Fruit fly (Drosophila melanogaster) whole organism, embryonic: ENCODE measurements around the gene CG33796.

Experiments used
- Adf1 ChIP-seq: fragments of 200-800 bp; sonication (Bioruptor generic); IDR thresholded peaks from 2 replicates; pipeline ENCODE4 v1.3.6; 2022; ENCODE audit warnings: missing biosample characterization, missing genetic modification characterization
- B-H2 ChIP-seq: fragments of 200-800 bp; sonication (Bioruptor generic); optimal IDR thresholded peaks from 2 replicates; lab custom pipeline; 2018; ENCODE audit warnings: missing biosample characterization, mild to moderate bottlenecking, missing genetic modification characterization
- CG10209 ChIP-seq: fragments of 200-800 bp; sonication (Bioruptor generic); optimal IDR thresholded peaks from 3 replicates; lab custom pipeline; 2017; ENCODE audit warnings: missing biosample characterization, mild to moderate bottlenecking, missing genetic modification characterization, missing genetic modification reagents
- CG11723 ChIP-seq: fragments of 200-800 bp; sonication (Bioruptor generic); optimal IDR thresholded peaks from 2 replicates; lab custom pipeline; 2017; ENCODE audit warnings: missing biosample characterization, mild to moderate bottlenecking, missing genetic modification characterization
- CG12104 ChIP-seq: fragments of 200-800 bp; sonication (Bioruptor generic); optimal IDR thresholded peaks from 3 replicates; lab custom pipeline; 2016; ENCODE audit warnings: missing biosample characterization, missing genetic modification characterization
- CG12391 ChIP-seq: fragments of 200-800 bp; sonication (Bioruptor generic); optimal IDR thresholded peaks from 3 replicates; lab custom pipeline; 2018; ENCODE audit warnings: missing biosample characterization, mild to moderate bottlenecking, missing genetic modification characterization, moderate library complexity
- CG13287 ChIP-seq: fragments of 200-800 bp; sonication (Bioruptor generic); IDR thresholded peaks from 2 replicates; pipeline ENCODE4 v1.3.6; 2022; ENCODE audit warnings: missing biosample characterization, missing genetic modification characterization; ENCODE audit not compliant: partially characterized antibody
- CG15601 ChIP-seq: fragments of 200-800 bp; sonication (Bioruptor generic); optimal IDR thresholded peaks from 3 replicates; lab custom pipeline; 2019; ENCODE audit warnings: missing biosample characterization, mild to moderate bottlenecking, missing genetic modification characterization, moderate library complexity
- CG1602 ChIP-seq: fragments of 200-800 bp; sonication (Bioruptor generic); optimal IDR thresholded peaks from 3 replicates; lab custom pipeline; 2016; ENCODE audit warnings: missing biosample characterization, missing genetic modification characterization
- CG17359 ChIP-seq: fragments of 200-800 bp; sonication (Bioruptor generic); optimal IDR thresholded peaks from 3 replicates; lab custom pipeline; 2018; ENCODE audit warnings: missing biosample characterization, mild to moderate bottlenecking, missing genetic modification characterization, moderate library complexity
- CG17385 ChIP-seq: fragments of 200-800 bp; sonication (Bioruptor generic); optimal IDR thresholded peaks from 3 replicates; lab custom pipeline; 2018; ENCODE audit warnings: missing biosample characterization, mild to moderate bottlenecking, missing genetic modification characterization
- CG17829 ChIP-seq: fragments of 200-800 bp; optimal IDR thresholded peaks from 2 replicates; lab custom pipeline; 2019; ENCODE audit warnings: missing biosample characterization, mild to moderate bottlenecking, missing genetic modification characterization, moderate library complexity
- CG18262 ChIP-seq: fragments of 200-800 bp; optimal IDR thresholded peaks from 3 replicates; lab custom pipeline; 2019; ENCODE audit warnings: missing biosample characterization, mild to moderate bottlenecking, missing genetic modification characterization, moderate library complexity
- CG18599 ChIP-seq: fragments of 200-800 bp; sonication (Bioruptor generic); optimal IDR thresholded peaks from 3 replicates; lab custom pipeline; 2017; ENCODE audit warnings: missing biosample characterization, missing genetic modification characterization, mild to moderate bottlenecking, moderate library complexity, missing genetic modification reagents
- CG30403 ChIP-seq: fragments of 200-800 bp; sonication (Bioruptor generic); optimal IDR thresholded peaks from 3 replicates; lab custom pipeline; 2016; ENCODE audit warnings: missing biosample characterization, missing genetic modification characterization
- CG31441 ChIP-seq: fragments of 200-800 bp; sonication (Bioruptor generic); IDR thresholded peaks from 2 replicates; pipeline ENCODE4 v1.3.6; 2022; ENCODE audit warnings: missing biosample characterization, missing genetic modification characterization
- CG32532 ChIP-seq: fragments of 200-800 bp; sonication (Bioruptor generic); IDR thresholded peaks from 2 replicates; pipeline ENCODE4 v1.3.6; 2022; ENCODE audit warnings: missing biosample characterization, missing genetic modification characterization
- CG4424 ChIP-seq: fragments of 200-800 bp; sonication (Bioruptor generic); optimal IDR thresholded peaks from 3 replicates; lab custom pipeline; 2016; ENCODE audit warnings: missing biosample characterization, missing genetic modification characterization
- CG4820 ChIP-seq: fragments of 200-800 bp; sonication (Bioruptor generic); optimal IDR thresholded peaks from 3 replicates; lab custom pipeline; 2016; ENCODE audit warnings: missing biosample characterization, missing genetic modification characterization
- CG6683 ChIP-seq: fragments of 200-800 bp; sonication (Bioruptor generic); optimal IDR thresholded peaks from 2 replicates; lab custom pipeline; 2017; ENCODE audit warnings: missing biosample characterization, mild to moderate bottlenecking, missing genetic modification characterization, missing genetic modification reagents
- CG8924 ChIP-seq: fragments of 200-800 bp; optimal IDR thresholded peaks from 3 replicates; lab custom pipeline; 2019; ENCODE audit warnings: missing biosample characterization, mild to moderate bottlenecking, missing genetic modification characterization, moderate library complexity
- CG9437 ChIP-seq: fragments of 200-800 bp; sonication (Bioruptor generic); optimal IDR thresholded peaks from 2 replicates; lab custom pipeline; 2018; ENCODE audit warnings: missing biosample characterization, mild to moderate bottlenecking, missing genetic modification characterization
- D19A ChIP-seq: fragments of 200-800 bp; optimal IDR thresholded peaks from 3 replicates; lab custom pipeline; 2019; ENCODE audit warnings: missing biosample characterization, mild to moderate bottlenecking, missing genetic modification characterization, moderate library complexity
- Eip74EF ChIP-seq, 2 experiments: fragments of 200-800 bp in 1 of 2; fragments of >200 bp in 1 of 2; sonication (Bioruptor generic) in 1 of 2; optimal IDR thresholded peaks; 2 replicates each; lab custom pipeline; 2017 to 2019; ENCODE audit warnings: missing biosample characterization in 2 of 2, missing genetic modification characterization in 2 of 2, mild to moderate bottlenecking in 1 of 2, moderate library complexity in 1 of 2
- Ets65A ChIP-seq: fragments of 200-800 bp; sonication (Bioruptor generic); peaks from one replicate; lab custom pipeline; 2016; ENCODE audit warnings: missing biosample characterization, missing genetic modification characterization
- H15 ChIP-seq: fragments of 200-800 bp; sonication (Bioruptor generic); IDR thresholded peaks from 3 replicates; pipeline ENCODE4 v1.3.6; 2022; ENCODE audit warnings: missing biosample characterization, missing genetic modification characterization
- Sox100B ChIP-seq: fragments of 200-800 bp; sonication (Bioruptor generic); optimal IDR thresholded peaks from 3 replicates; lab custom pipeline; 2018; ENCODE audit warnings: missing biosample characterization, mild to moderate bottlenecking, missing genetic modification characterization
- Sox102F ChIP-seq: fragments of 200-800 bp; sonication (Bioruptor generic); optimal IDR thresholded peaks from 2 replicates; lab custom pipeline; 2018; ENCODE audit warnings: missing biosample characterization, mild to moderate bottlenecking, missing genetic modification characterization, moderate library complexity
- amos ChIP-seq: fragments of 200-800 bp; sonication (Bioruptor generic); IDR thresholded peaks from 2 replicates; pipeline ENCODE4 v1.3.6; 2022; ENCODE audit warnings: missing biosample characterization, missing genetic modification characterization; ENCODE audit not compliant: partially characterized antibody
- ato ChIP-seq: fragments of 200-800 bp; sonication (Bioruptor generic); IDR thresholded peaks from 2 replicates; pipeline ENCODE4 v1.3.6; 2022; ENCODE audit warnings: missing biosample characterization, missing genetic modification characterization; ENCODE audit not compliant: partially characterized antibody
- az2 ChIP-seq: fragments of 200-800 bp; sonication (Bioruptor generic); optimal IDR thresholded peaks from 3 replicates; lab custom pipeline; 2016; ENCODE audit warnings: missing biosample characterization, missing genetic modification characterization
- eve ChIP-seq, 2 experiments: fragments of >200 bp; optimal IDR thresholded peaks; 2 replicates each; lab custom pipeline; 2017; ENCODE audit warnings: missing biosample characterization in 2 of 2, missing genetic modification characterization in 2 of 2
- gem ChIP-seq: fragments of 200-800 bp; sonication (Bioruptor generic); optimal IDR thresholded peaks from 2 replicates; lab custom pipeline; 2019; ENCODE audit warnings: missing biosample characterization, mild to moderate bottlenecking, missing genetic modification characterization, moderate library complexity
- inv ChIP-seq: fragments of 200-800 bp; sonication (Bioruptor generic); IDR thresholded peaks from 2 replicates; pipeline ENCODE4 v1.3.6; 2022; ENCODE audit warnings: missing biosample characterization, missing genetic modification characterization; ENCODE audit not compliant: partially characterized antibody
- jing ChIP-seq: fragments of 200-800 bp; sonication (Bioruptor generic); optimal IDR thresholded peaks from 2 replicates; lab custom pipeline; 2018; ENCODE audit warnings: missing biosample characterization, mild to moderate bottlenecking, missing genetic modification characterization
- lola ChIP-seq, 3 experiments: fragments of >200 bp in 2 of 3; fragments of 200-800 bp in 1 of 3; sonication (Bioruptor generic) in 1 of 3; optimal IDR thresholded peaks; 2 replicates each; lab custom pipeline; 2017 to 2019; ENCODE audit warnings: missing biosample characterization in 3 of 3, missing genetic modification characterization in 3 of 3, mild to moderate bottlenecking in 1 of 3, moderate library complexity in 1 of 3
- nmo ChIP-seq: fragments of 200-800 bp; sonication (Bioruptor generic); optimal IDR thresholded peaks from 2 replicates; lab custom pipeline; 2018; ENCODE audit warnings: missing biosample characterization, mild to moderate bottlenecking, missing genetic modification characterization, moderate library complexity
- oc ChIP-seq: fragments of 200-800 bp; sonication (Bioruptor generic); optimal IDR thresholded peaks from 2 replicates; lab custom pipeline; 2018; ENCODE audit warnings: missing biosample characterization, mild to moderate bottlenecking, missing genetic modification characterization, moderate library complexity
- odd ChIP-seq: fragments of 200-800 bp; sonication (Bioruptor generic); optimal IDR thresholded peaks from 2 replicates; lab custom pipeline; 2017; ENCODE audit warnings: missing biosample characterization, mild to moderate bottlenecking, missing genetic modification characterization
- phol ChIP-seq: fragments of 200-800 bp; sonication (Bioruptor generic); optimal IDR thresholded peaks from 3 replicates; lab custom pipeline; 2018; ENCODE audit warnings: missing biosample characterization, mild to moderate bottlenecking, missing genetic modification characterization, moderate library complexity
- sens ChIP-seq: fragments of 200-800 bp; sonication (Bioruptor generic); peaks from one replicate; lab custom pipeline; 2016; ENCODE audit warnings: missing biosample characterization, missing genetic modification characterization

The CG33796 gene

DNA sequence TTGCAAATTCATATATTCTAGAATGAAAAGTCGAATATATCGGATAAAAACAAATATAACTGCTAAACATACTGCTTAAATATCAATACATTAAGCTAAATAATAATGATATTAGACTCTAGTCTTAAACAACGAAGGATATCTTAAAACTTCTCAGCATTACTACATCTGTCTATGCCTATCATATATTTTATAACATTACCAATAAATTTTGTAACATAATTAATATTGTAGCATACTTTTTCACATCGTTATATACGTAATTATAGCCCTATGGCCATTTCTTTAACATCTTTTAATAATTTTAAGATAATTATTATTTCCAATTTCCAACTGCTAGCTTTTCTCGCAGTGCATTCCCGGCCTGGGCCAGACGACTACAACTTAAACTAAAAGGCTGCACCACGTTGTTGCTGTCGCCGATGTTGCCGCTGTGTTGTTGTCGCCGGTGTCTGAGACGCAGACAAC is 2.9 kb upstream of the CG33796 start (continued):
- TF ChIP-seq CG4820 (GFP tag; lab: Kevin White, UChicago), result no peak
- TF ChIP-seq H15 (GFP tag; lab: Robert Waterston, UW), result no peak
- no peak for TF ChIP-seq Adf1
- TF ChIP-seq ato (GFP tag; lab: Robert Waterston, UW), result no peak
- peak; percentile 44 for TF ChIP-seq CG18599
- TF ChIP-seq CG32532 (GFP tag; lab: Robert Waterston, UW), result no peak
- TF ChIP-seq oc (tag; lab: Kevin White, UChicago), result no peak
- TF ChIP-seq nmo, result peak; percentile 70
- peak; percentile 21 for TF ChIP-seq D19A (tag; lab: Kevin White, UChicago)
- peak; percentile 1 for TF ChIP-seq CG6683 (GFP tag; lab: Kevin White, UChicago)
- no peak for TF ChIP-seq B-H2 (GFP tag; lab: Kevin White, UChicago)
- peak; percentile 40 for TF ChIP-seq CG4424 (GFP tag; lab: Kevin White, UChicago)
- peak in 1 of 3 experiments; percentile 63 for TF ChIP-seq lola (GFP tag; optimal IDR thresholded peaks at IDR 0.05; lab: Kevin White, UChicago)
- TF ChIP-seq CG31441 (GFP tag; lab: Robert Waterston, UW), result peak; percentile 54; the same call in 1 of the 2 replicates
- peak; percentile 2 for TF ChIP-seq Ets65A (GFP tag; lab: Kevin White, UChicago)
- TF ChIP-seq Sox102F (GFP tag; lab: Kevin White, UChicago), result peak; percentile 41
- peak; percentile 14 for TF ChIP-seq CG11723 (GFP tag; lab: Kevin White, UChicago)
- TF ChIP-seq CG9437 (GFP tag; lab: Kevin White, UChicago), result peak; percentile 43
- peak; percentile 66 for TF ChIP-seq CG18262 (tag; lab: Kevin White, UChicago)
- TF ChIP-seq CG12391 (tag; lab: Kevin White, UChicago), result peak; percentile 52
- TF ChIP-seq CG17359 (tag; lab: Kevin White, UChicago), result peak; percentile 31
- TF ChIP-seq gem (tag; lab: Kevin White, UChicago), result peak; percentile 67
- peak in 1 of 2 experiments; percentile 40 for TF ChIP-seq eve (GFP tag; optimal IDR thresholded peaks at IDR 0.05; lab: Kevin White, UChicago)
- TF ChIP-seq sens (GFP tag; lab: Kevin White, UChicago), result peak; percentile 35
- TF ChIP-seq az2, result peak; percentile 18
- TF ChIP-seq CG17385 (GFP tag; lab: Kevin White, UChicago), result peak; percentile 35
- TF ChIP-seq CG13287 (GFP tag; lab: Robert Waterston, UW), result no peak
- peak; percentile 28 for TF ChIP-seq CG17829 (tag; lab: Kevin White, UChicago)
- no peak for TF ChIP-seq jing (GFP tag; lab: Kevin White, UChicago)
- TF ChIP-seq phol, result peak; percentile 61
- TF ChIP-seq odd (GFP tag; lab: Kevin White, UChicago), result peak; percentile 31
- peak; percentile 49 for TF ChIP-seq CG30403 (GFP tag; lab: Kevin White, UChicago)
- peak; percentile 19 for TF ChIP-seq CG1602 (GFP tag; lab: Kevin White, UChicago)
- no peak for TF ChIP-seq inv (GFP tag; lab: Robert Waterston, UW)
- TF ChIP-seq CG12104 (GFP tag; lab: Kevin White, UChicago), result peak; percentile 6
- TF ChIP-seq CG10209, result peak; percentile 40
- peak; percentile 59 for TF ChIP-seq Sox100B (GFP tag; lab: Kevin White, UChicago)
- peak in 1 of 2 experiments; percentile 3 for TF ChIP-seq Eip74EF (GFP tag; optimal IDR thresholded peaks at IDR 0.05; lab: Kevin White, UChicago)
- peak; percentile 30 for TF ChIP-seq CG15601 (tag; lab: Kevin White, UChicago)
- TF ChIP-seq amos (GFP tag; lab: Robert Waterston, UW), result no peak
- peak; percentile 46 for TF ChIP-seq CG8924 (tag; lab: Kevin White, UChicago)
